Worm (Caenorhabditis elegans) whole organism, L3 larva: ENCODE measurements around the gene C50E10.2.
A peak's percentile ranks its signal among the peaks of the same experiment; 100 is the strongest.

Experiments
- aly-2 ChIP-seq: fragments of 150-350 bp; optimal IDR thresholded peaks from 2 replicates; lab custom pipeline; 2014; ENCODE audit warnings: missing biosample characterization, missing genetic modification characterization
- ama-1 ChIP-seq: fragments of 150-350 bp; optimal IDR thresholded peaks from 2 replicates; lab custom pipeline; 2018
- ceh-28 ChIP-seq: fragments of 150-350 bp; optimal IDR thresholded peaks from 2 replicates; lab custom pipeline; 2014; ENCODE audit warnings: missing biosample characterization, missing genetic modification reagents, missing genetic modification characterization
- ceh-82 ChIP-seq: fragments of 150-350 bp; optimal IDR thresholded peaks from 2 replicates; lab custom pipeline; 2014; ENCODE audit warnings: missing biosample characterization, missing genetic modification characterization
- ceh-9 ChIP-seq: sonication (generic microtip); optimal IDR thresholded peaks from 2 replicates; lab custom pipeline; 2018; ENCODE audit warnings: missing biosample characterization, missing genetic modification characterization
- egl-27 ChIP-seq: sonication (generic microtip); optimal IDR thresholded peaks from 4 replicates; lab custom pipeline; 2017; ENCODE audit warnings: missing biosample characterization, missing genetic modification reagents, missing genetic modification characterization
- egl-5 ChIP-seq: fragments of 150-350 bp; optimal IDR thresholded peaks from 2 replicates; lab custom pipeline; 2017; ENCODE audit warnings: missing biosample characterization, missing genetic modification reagents, missing genetic modification characterization, inconsistent platforms
- elt-1 ChIP-seq: fragments of 150-350 bp; optimal IDR thresholded peaks from 2 replicates; lab custom pipeline; 2014; ENCODE audit warnings: missing biosample characterization, missing genetic modification characterization
- elt-2 ChIP-seq: sonication (generic microtip); optimal IDR thresholded peaks from 2 replicates; lab custom pipeline; 2016; ENCODE audit warnings: missing genetic modification reagents, mild to moderate bottlenecking, missing genetic modification characterization, missing compliant biosample characterization
- elt-3 ChIP-seq, 3 experiments: fragments of 150-350 bp in 1 of 3; sonication (generic microtip) in 2 of 3; optimal IDR thresholded peaks; 2 replicates in 2 of 3; 4 replicates in 1 of 3; lab custom pipeline; 2014 to 2017; ENCODE audit warnings: missing biosample characterization in 3 of 3, missing genetic modification characterization in 3 of 3
- eor-1 ChIP-seq, 2 experiments: fragments of 150-350 bp; optimal IDR thresholded peaks; 2 replicates each; lab custom pipeline; 2014 to 2018; ENCODE audit warnings: missing biosample characterization in 2 of 2, missing genetic modification characterization in 2 of 2
- fkh-10 ChIP-seq: sonication (generic microtip); optimal IDR thresholded peaks from 2 replicates; lab custom pipeline; 2017; ENCODE audit warnings: missing biosample characterization, missing genetic modification reagents, missing genetic modification characterization
- fkh-2 ChIP-seq: fragments of 150-350 bp; optimal IDR thresholded peaks from 2 replicates; lab custom pipeline; 2014; ENCODE audit warnings: missing biosample characterization, missing genetic modification reagents, missing genetic modification characterization
- fos-1 ChIP-seq: fragments of 150-350 bp; optimal IDR thresholded peaks from 2 replicates; lab custom pipeline; 2014; ENCODE audit warnings: missing biosample characterization, missing genetic modification characterization
- hmg-11 ChIP-seq: sonication (generic microtip); optimal IDR thresholded peaks from 2 replicates; lab custom pipeline; 2016; ENCODE audit warnings: missing genetic modification characterization, missing compliant biosample characterization
- lin-39 ChIP-seq: fragments of 150-350 bp; optimal IDR thresholded peaks from 2 replicates; lab custom pipeline; 2018; ENCODE audit warnings: missing biosample characterization, missing genetic modification reagents, missing genetic modification characterization
- mdl-1 ChIP-seq: fragments of 150-350 bp; optimal IDR thresholded peaks from 2 replicates; lab custom pipeline; 2014; ENCODE audit warnings: missing biosample characterization, missing genetic modification characterization
- mml-1 ChIP-seq: fragments of 150-350 bp; sonication (generic microtip); optimal IDR thresholded peaks from 3 replicates; lab custom pipeline; 2014; ENCODE audit warnings: missing biosample characterization, missing genetic modification characterization
- nhr-11 ChIP-seq: fragments of 150-350 bp; optimal IDR thresholded peaks from 2 replicates; lab custom pipeline; 2014; ENCODE audit warnings: missing biosample characterization, missing genetic modification characterization
- nhr-12 ChIP-seq: fragments of 150-350 bp; optimal IDR thresholded peaks from 2 replicates; lab custom pipeline; 2014; ENCODE audit warnings: missing biosample characterization, missing genetic modification characterization
- nhr-23 ChIP-seq: fragments of 150-350 bp; optimal IDR thresholded peaks from 2 replicates; lab custom pipeline; 2014; ENCODE audit warnings: missing biosample characterization, missing genetic modification reagents, missing genetic modification characterization
- nhr-25 ChIP-seq: sonication (generic microtip); optimal IDR thresholded peaks from 2 replicates; lab custom pipeline; 2017; ENCODE audit warnings: missing biosample characterization, missing genetic modification characterization
- nhr-28 ChIP-seq: fragments of 150-350 bp; optimal IDR thresholded peaks from 2 replicates; lab custom pipeline; 2014; ENCODE audit warnings: missing biosample characterization, missing genetic modification characterization
- nhr-43 ChIP-seq: sonication (generic microtip); optimal IDR thresholded peaks from 2 replicates; lab custom pipeline; 2016; ENCODE audit warnings: mild to moderate bottlenecking, missing genetic modification characterization, missing compliant biosample characterization; ENCODE audit not compliant: poor library complexity, severe bottlenecking
- nhr-67 ChIP-seq: fragments of 150-350 bp; optimal IDR thresholded peaks from 2 replicates; lab custom pipeline; 2014; ENCODE audit warnings: missing biosample characterization, missing genetic modification characterization
- nhr-76 ChIP-seq: fragments of 150-350 bp; sonication (generic microtip); optimal IDR thresholded peaks from 5 replicates; lab custom pipeline; 2014; ENCODE audit warnings: missing biosample characterization, missing genetic modification characterization
- pha-4 ChIP-seq: fragments of 150-350 bp; optimal IDR thresholded peaks from 2 replicates; lab custom pipeline; 2014; ENCODE audit warnings: missing biosample characterization, missing genetic modification reagents, missing genetic modification characterization
- pqm-1 ChIP-seq: fragments of 150-350 bp; optimal IDR thresholded peaks from 2 replicates; lab custom pipeline; 2017; ENCODE audit warnings: missing biosample characterization, missing genetic modification characterization, inconsistent platforms
- skn-1 ChIP-seq: fragments of 150-350 bp; optimal IDR thresholded peaks from 2 replicates; lab custom pipeline; 2014; ENCODE audit warnings: missing biosample characterization, missing genetic modification characterization
- snpc-4 ChIP-seq: fragments of 150-350 bp; optimal IDR thresholded peaks from 2 replicates; lab custom pipeline; 2014; ENCODE audit warnings: missing biosample characterization, missing genetic modification characterization
- tbx-2 ChIP-seq: sonication (generic microtip); optimal IDR thresholded peaks from 2 replicates; lab custom pipeline; 2016; ENCODE audit warnings: mild to moderate bottlenecking, missing genetic modification characterization, missing compliant biosample characterization
- unc-39 ChIP-seq: sonication (generic microtip); optimal IDR thresholded peaks from 4 replicates; lab custom pipeline; 2017; ENCODE audit warnings: missing biosample characterization, missing genetic modification characterization
- unc-62 ChIP-seq: fragments of 150-350 bp; sonication (generic microtip); optimal IDR thresholded peaks from 4 replicates; lab custom pipeline; 2014; ENCODE audit warnings: missing biosample characterization, missing genetic modification reagents, missing genetic modification characterization
- zag-1 ChIP-seq: fragments of 150-350 bp; optimal IDR thresholded peaks from 2 replicates; lab custom pipeline; 2014; ENCODE audit warnings: missing biosample characterization, missing genetic modification characterization
- ztf-11 ChIP-seq: fragments of 150-350 bp; optimal IDR thresholded peaks from 2 replicates; lab custom pipeline; 2014; ENCODE audit warnings: missing biosample characterization, missing genetic modification characterization
- ztf-4 ChIP-seq: fragments of 150-350 bp; optimal IDR thresholded peaks from 2 replicates; lab custom pipeline; 2014; ENCODE audit warnings: missing biosample characterization, missing genetic modification characterization

C50E10.2 gene

DNA sequence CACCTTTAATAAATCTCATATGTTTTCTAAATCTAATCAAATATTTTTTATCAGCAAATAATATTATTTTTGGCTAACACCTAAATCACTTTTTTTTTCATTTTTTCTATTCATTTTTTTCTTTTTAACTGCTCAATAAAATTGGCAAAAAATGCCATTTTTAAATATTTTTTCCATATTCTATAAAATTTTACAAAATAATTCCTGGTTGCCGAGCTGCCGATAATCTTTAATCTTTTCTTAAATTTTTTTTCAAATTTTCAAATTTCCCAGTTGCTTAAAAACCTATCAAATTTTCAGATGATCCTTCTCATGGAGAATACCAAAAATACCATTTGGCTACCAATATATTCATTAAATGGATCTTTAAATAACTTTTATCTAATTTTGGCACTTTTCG, 2.0 kb upstream of the C50E10.2 start, which contains the start of gene sre-51:
TSS of gene sre-51 (plus strand) at position 301 of the 400 bp plus-strand sequence.
- TF ChIP-seq egl-27, result no peak
- no peak for TF ChIP-seq fkh-10 (GFP tag; lab: Kevin White, UChicago)
- no peak for TF ChIP-seq zag-1 (tag; lab: Kevin White, UChicago)
- no peak for TF ChIP-seq aly-2
- TF ChIP-seq tbx-2 (tag; lab: Kevin White, UChicago), result no peak
- no peak for TF ChIP-seq nhr-28 (tag; lab: Kevin White, UChicago)
- TF ChIP-seq ceh-28 (tag; lab: Kevin White, UChicago), result no peak
- no peak for TF ChIP-seq eor-1 (tag; optimal IDR thresholded peaks at IDR 0.05; lab: Kevin White, UChicago)
- no peak for TF ChIP-seq pqm-1 (tag; lab: Kevin White, UChicago)
- no peak for TF ChIP-seq ztf-4 (tag; lab: Kevin White, UChicago)
- TF ChIP-seq elt-3 (tag; optimal IDR thresholded peaks at IDR 0.05; lab: Kevin White, UChicago), result no peak
- TF ChIP-seq nhr-76 (tag; lab: Kevin White, UChicago), result no peak
- no peak for TF ChIP-seq skn-1 (tag; lab: Kevin White, UChicago)
- TF ChIP-seq elt-1, result no peak
- no peak for TF ChIP-seq egl-5 (tag; lab: Kevin White, UChicago)
- TF ChIP-seq mdl-1 (tag; lab: Kevin White, UChicago), result no peak
- no peak for TF ChIP-seq fkh-2
- TF ChIP-seq hmg-11, result no peak
- TF ChIP-seq ceh-82 (tag; lab: Kevin White, UChicago), result no peak

DNA sequence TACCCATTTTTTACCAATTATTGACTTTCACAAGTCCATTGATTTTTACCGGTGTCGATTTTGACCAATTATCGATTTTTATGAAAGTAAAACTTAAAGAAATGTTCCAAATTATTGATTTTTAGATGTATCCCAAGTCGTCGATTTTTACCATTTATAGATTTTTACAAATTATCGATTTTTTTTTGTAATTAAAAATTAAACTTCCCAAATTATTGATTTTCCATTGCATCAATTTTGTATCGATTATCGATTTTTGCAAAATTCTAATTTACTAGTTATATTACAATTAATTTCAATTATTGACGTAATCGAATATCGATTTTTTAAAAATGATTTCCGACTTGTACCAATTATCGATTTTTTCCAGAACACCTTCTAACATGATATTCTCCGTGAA, 6.4 kb downstream of the C50E10.2 start, which contains the start of gene sre-50:
TSS of gene sre-50 (plus strand) at position 384 of the 400 bp plus-strand sequence.
- TF ChIP-seq ceh-28 (tag; lab: Kevin White, UChicago) (peak; percentile 97), ztf-11 (tag; lab: Kevin White, UChicago) (no peak)
- TF ChIP-seq, all 47 proteins: peak for 1

DNA sequence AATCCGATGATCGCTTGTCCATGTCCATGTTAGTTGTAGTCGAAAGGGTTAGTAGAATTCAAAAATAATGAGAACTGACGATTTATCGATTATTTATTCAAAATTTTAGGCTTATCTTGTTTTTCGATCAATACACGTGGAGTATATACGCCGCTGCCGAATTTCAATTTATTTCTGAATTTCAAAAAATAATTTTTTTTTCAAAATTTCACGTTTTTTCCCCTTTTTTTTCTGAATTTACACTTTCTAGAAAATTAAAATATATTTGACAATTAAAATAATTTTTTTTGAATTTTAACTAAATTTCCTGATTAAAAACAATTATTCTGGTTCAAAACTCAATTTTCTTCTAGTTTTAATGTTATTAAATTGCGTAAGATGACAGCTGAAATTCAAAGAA, 7.2 kb downstream of the C50E10.2 start, which contains the start of gene C50E10.1:
TSS of gene C50E10.1 (minus strand) at position 101 of the 400 bp plus-strand sequence.
- no peak for TF ChIP-seq fkh-10 (GFP tag; lab: Kevin White, UChicago)
- no peak for TF ChIP-seq pqm-1 (tag; lab: Kevin White, UChicago)
- TF ChIP-seq nhr-11 (tag; lab: Kevin White, UChicago), result no peak

- TF ChIP-seq ceh-28 (tag; lab: Kevin White, UChicago), result peak; percentile 98
- no peak for TF ChIP-seq nhr-23 (tag; lab: Kevin White, UChicago)
These were observed 8.3 kb downstream of the C50E10.2 start for ce11 chrII:12301233-12301632.

DNA sequence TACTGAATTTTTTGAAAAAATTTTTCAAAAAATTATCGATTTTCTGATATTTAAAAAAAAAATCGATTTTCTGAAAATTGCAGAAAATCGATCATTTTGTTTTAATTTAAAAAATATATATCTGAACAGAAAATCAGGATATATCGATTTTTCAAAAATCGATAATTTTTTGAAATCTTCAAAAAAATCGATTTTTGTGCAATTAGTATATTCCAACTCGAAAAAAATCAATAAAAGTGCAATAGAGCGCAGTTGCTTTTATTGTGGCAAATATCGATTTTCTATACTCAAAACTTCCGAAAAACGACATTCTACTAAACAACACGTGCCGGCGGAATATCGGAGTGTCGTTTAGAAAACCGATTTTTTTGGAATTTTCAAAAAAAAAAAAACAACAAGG, 8.8 kb downstream of the C50E10.2 start:
- TF ChIP-seq eor-1 (tag; optimal IDR thresholded peaks at IDR 0.05; lab: Kevin White, UChicago), result no peak
- TF ChIP-seq ceh-28 (tag; lab: Kevin White, UChicago), result peak; percentile 93

DNA sequence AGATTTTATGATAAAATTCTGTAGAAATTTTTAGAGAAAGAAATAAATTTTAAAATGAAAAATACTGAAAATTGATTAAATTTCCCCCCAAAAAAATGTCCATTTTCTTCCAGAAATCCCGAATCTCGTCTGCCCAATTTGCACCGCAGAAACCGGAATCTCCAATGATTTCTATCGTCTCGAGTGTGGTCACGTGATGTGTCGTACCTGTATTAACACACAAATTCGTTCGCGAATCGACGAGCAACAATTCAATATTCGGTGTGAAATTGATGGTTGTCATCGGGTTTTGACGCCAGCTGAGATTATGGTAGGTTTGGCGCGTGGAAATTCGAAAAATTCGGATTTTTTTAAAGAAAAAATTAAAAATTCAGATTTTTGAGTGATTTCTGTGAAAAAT, 12.9 kb downstream of the C50E10.2 start:
- no peak for TF ChIP-seq ceh-28 (tag; lab: Kevin White, UChicago)
- no peak for TF ChIP-seq egl-5 (tag; lab: Kevin White, UChicago)
- no peak for TF ChIP-seq nhr-11 (tag; lab: Kevin White, UChicago)
- no peak for TF ChIP-seq elt-2 (tag; lab: Kevin White, UChicago)
- no peak for TF ChIP-seq fos-1
- TF ChIP-seq pha-4 (tag; lab: Kevin White, UChicago), result no peak
- TF ChIP-seq nhr-43 (tag; lab: Kevin White, UChicago), result no peak
- no peak for TF ChIP-seq lin-39 (tag; lab: Kevin White, UChicago)
- TF ChIP-seq nhr-12, result no peak
- no peak for TF ChIP-seq unc-39 (tag; lab: Kevin White, UChicago)
- no peak for TF ChIP-seq ztf-4 (tag; lab: Kevin White, UChicago)
- no peak for TF ChIP-seq fkh-2
- no peak for TF ChIP-seq elt-1
- no peak for TF ChIP-seq eor-1 (tag; optimal IDR thresholded peaks at IDR 0.05; lab: Kevin White, UChicago)
- no peak for TF ChIP-seq elt-3 (tag; optimal IDR thresholded peaks at IDR 0.05; lab: Kevin White, UChicago)

DNA sequence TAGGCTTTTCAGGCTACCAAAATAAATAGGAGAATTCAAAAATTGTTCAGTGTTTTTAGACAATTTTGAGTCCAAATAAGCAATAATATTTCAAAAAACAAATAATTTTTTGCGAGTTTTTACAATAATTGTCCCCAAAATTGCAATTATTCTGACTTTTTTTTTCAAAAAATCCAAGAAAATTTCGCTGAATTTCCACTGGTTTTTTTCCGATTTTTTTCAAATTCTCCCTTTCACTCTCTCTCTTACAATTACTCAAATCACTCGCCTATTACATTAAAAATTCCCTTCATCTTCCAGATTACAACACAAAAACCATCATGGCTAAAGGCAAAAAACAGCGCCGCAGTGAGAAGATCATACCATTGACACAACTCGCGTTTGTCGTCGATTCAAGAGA, 20.4 kb downstream of the C50E10.2 start, which contains the start of gene Y57A10A.31:
TSS of gene Y57A10A.31 (plus strand) at position 301 of the 400 bp plus-strand sequence.
- TF ChIP-seq nhr-25 (tag; lab: Kevin White, UChicago), result no peak
- TF ChIP-seq lin-39 (tag; lab: Kevin White, UChicago), result no peak
- TF ChIP-seq hmg-11, result no peak
- no peak for TF ChIP-seq nhr-76 (tag; lab: Kevin White, UChicago)
- TF ChIP-seq nhr-67 (tag; lab: Kevin White, UChicago), result no peak
- no peak for TF ChIP-seq ceh-9 (tag; lab: Kevin White, UChicago)
- TF ChIP-seq snpc-4 (tag; lab: Kevin White, UChicago), result no peak
- TF ChIP-seq nhr-11 (tag; lab: Kevin White, UChicago), result no peak
- no peak for TF ChIP-seq egl-5 (tag; lab: Kevin White, UChicago)
- no peak for TF ChIP-seq unc-62
- no peak for TF ChIP-seq mml-1 (tag; lab: Kevin White, UChicago)
- TF ChIP-seq ama-1, result no peak
- TF ChIP-seq, all 47 proteins: peak for 0
